Worm (Caenorhabditis elegans): Measurements from ENCODE around the gene C34C12.7.

Gene C34C12.7

ce11 chrIII:3523363-3523762 is 35.2 kb upstream of the C34C12.7 start:
- TF ChIP-seq unc-62 (GFP tag; optimal IDR thresholded peaks at IDR 0.05 in 1 of 2) (peak in 1 of 2 experiments; percentile 97), unc-62 (tag; optimal IDR thresholded peaks at IDR 0.05) (no peak), ZK546.5 (tag; optimal IDR thresholded peaks at IDR 0.05) (no peak)

- TF ChIP-seq gei-8 (GFP tag; optimal IDR thresholded peaks at IDR 0.05) (no peak), ceh-20 (GFP tag; IDR thresholded peaks at IDR 0.05) (no peak), tra-1 (GFP tag; IDR thresholded peaks at IDR 0.05) (no peak), zip-11 (GFP tag; IDR thresholded peaks at IDR 0.05) (no peak), saeg-2 (GFP tag; IDR thresholded peaks at IDR 0.05) (no peak), ces-1 (GFP tag; optimal IDR thresholded peaks at IDR 0.05) (no peak), mdl-1 (tag; optimal IDR thresholded peaks at IDR 0.05) (peak in 1 of 2 experiments; percentile 52), unc-39 (tag; optimal IDR thresholded peaks at IDR 0.05) (no peak), daf-19 (GFP tag; conservative IDR thresholded peaks at IDR 0.05) (no peak), hlh-11 (tag; optimal IDR thresholded peaks at IDR 0.05) (peak; percentile 74), dmd-6 (GFP tag; IDR thresholded peaks at IDR 0.05) (peak; percentile 92), duxl-1 (tag; optimal IDR thresholded peaks at IDR 0.05; ENCODE audit: poor library complexity) (no peak), F37D6.2 (tag; optimal IDR thresholded peaks at IDR 0.05) (no peak), php-3 (GFP tag; IDR thresholded peaks at IDR 0.05) (peak; percentile 52; the same call in 1 of the 2 replicates), jun-1 (tag; optimal IDR thresholded peaks at IDR 0.05) (no peak), F10B5.3 (tag; optimal IDR thresholded peaks at IDR 0.05) (no peak), ceh-28 (tag; optimal IDR thresholded peaks at IDR 0.05) (no peak), F26F4.8 (GFP tag; conservative IDR thresholded peaks at IDR 0.05) (no peak), F49E8.2 (tag; optimal IDR thresholded peaks at IDR 0.05; ENCODE audit: borderline replicate concordance) (no peak), skn-1 (tag; optimal IDR thresholded peaks at IDR 0.05) (no peak), R02D3.7 (tag; optimal IDR thresholded peaks at IDR 0.05) (no peak), T26A8.4 (GFP tag; IDR thresholded peaks at IDR 0.05) (no peak), dve-1 (tag; optimal IDR thresholded peaks at IDR 0.05; ENCODE audit: insufficient read depth) (peak; percentile 85), T20F7.1 (GFP tag; optimal IDR thresholded peaks at IDR 0.05) (no peak), ztf-7 (tag; optimal IDR thresholded peaks at IDR 0.05) (no peak), aly-2 (tag; optimal IDR thresholded peaks at IDR 0.05) (no peak), hif-1 (tag; optimal IDR thresholded peaks at IDR 0.05) (no peak), nhr-28 (tag; optimal IDR thresholded peaks at IDR 0.05) (peak; percentile 65), lin-38 (GFP tag; IDR thresholded peaks at IDR 0.05) (no peak), D1046.2 (GFP tag; IDR thresholded peaks at IDR 0.05) (no peak), daf-8 (GFP tag; IDR thresholded peaks at IDR 0.05) (no peak), lsy-2 (tag; optimal IDR thresholded peaks at IDR 0.05) (peak in 1 of 2 experiments; percentile 18), nhr-41 (GFP tag; IDR thresholded peaks at IDR 0.05) (no peak), mdt-29 (GFP tag; IDR thresholded peaks at IDR 0.05) (no peak), dmd-9 (GFP tag; IDR thresholded peaks at IDR 0.05) (no peak), nhr-111 (GFP tag; optimal IDR thresholded peaks at IDR 0.05) (no peak), nhr-102 (tag; optimal IDR thresholded peaks at IDR 0.05) (peak; percentile 20), mep-1 (tag; optimal IDR thresholded peaks at IDR 0.05) (no peak), nhr-77 (tag; optimal IDR thresholded peaks at IDR 0.05) (no peak), mes-2 (tag; optimal IDR thresholded peaks at IDR 0.05; ENCODE audit: poor library complexity, severe bottlenecking) (no peak), hlh-30 (tag; optimal IDR thresholded peaks at IDR 0.05; ENCODE audit: insufficient read depth) (peak; percentile 61), spr-1 (tag; optimal IDR thresholded peaks at IDR 0.05) (no peak), cey-2 (tag; optimal IDR thresholded peaks at IDR 0.05; ENCODE audit: borderline replicate concordance, insufficient read depth) (no peak), snpc-1.2 (GFP tag; IDR thresholded peaks at IDR 0.05) (no peak), hmg-1.1 (GFP tag; IDR thresholded peaks at IDR 0.05) (no peak), nhr-11 (tag; optimal IDR thresholded peaks at IDR 0.05) (no peak), zfp-2 (tag; optimal IDR thresholded peaks at IDR 0.05) (no peak)
These were observed 32.3 kb upstream of the C34C12.7 start for ce11 chrIII:3520417-3520816.
